Worm (Caenorhabditis elegans): ENCODE results near the gene let-70.

Gene let-70

DNA sequence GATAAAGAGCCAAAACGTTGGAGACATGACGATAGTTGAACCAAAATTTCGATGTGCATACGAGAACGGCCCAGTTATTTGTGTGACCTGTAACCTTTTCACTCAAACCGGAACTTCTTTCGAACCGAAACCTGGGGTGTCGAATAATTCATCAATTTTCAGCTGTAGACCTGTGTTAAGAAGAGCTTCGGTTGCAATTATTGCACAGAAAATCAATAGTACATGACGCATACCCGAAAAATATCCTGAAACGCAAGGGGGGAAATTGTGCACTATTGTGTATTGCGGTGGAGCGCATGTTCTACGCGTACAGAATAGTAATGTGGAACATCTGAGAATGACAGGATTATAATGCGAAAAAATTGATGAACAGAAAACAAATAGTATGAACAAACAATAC is 27.7 kb upstream of the let-70 start, which contains the start of gene pigk-1 (continued):
- TF ChIP-seq daf-16 (GFP tag; optimal IDR thresholded peaks at IDR 0.05) (no peak), daf-16 (tag; optimal IDR thresholded peaks at IDR 0.05) (no peak), dmd-9 (GFP tag; IDR thresholded peaks at IDR 0.05) (no peak), hlh-30 (tag; optimal IDR thresholded peaks at IDR 0.05; ENCODE audit: insufficient read depth) (no peak), F10B5.3 (tag; optimal IDR thresholded peaks at IDR 0.05) (no peak), mxl-2 (GFP tag; conservative IDR thresholded peaks at IDR 0.05) (no peak), nhr-6 (tag; optimal IDR thresholded peaks at IDR 0.05) (no peak), set-16 (GFP tag; IDR thresholded peaks at IDR 0.05) (no peak), T26A8.4 (GFP tag; IDR thresholded peaks at IDR 0.05) (no peak), spr-1 (tag; optimal IDR thresholded peaks at IDR 0.05) (no peak), daf-8 (GFP tag; IDR thresholded peaks at IDR 0.05) (no peak), nhr-28 (tag; optimal IDR thresholded peaks at IDR 0.05) (no peak), nhr-111 (GFP tag; optimal IDR thresholded peaks at IDR 0.05) (no peak), ceh-62 (tag; optimal IDR thresholded peaks at IDR 0.05) (no peak), ceh-44 (GFP tag; IDR thresholded peaks at IDR 0.05) (no peak), unc-62 (GFP tag; optimal IDR thresholded peaks at IDR 0.05 in 1 of 2) (no peak), unc-62 (tag; optimal IDR thresholded peaks at IDR 0.05) (no peak), duxl-1 (tag; optimal IDR thresholded peaks at IDR 0.05; ENCODE audit: poor library complexity) (no peak), nhr-76 (tag; optimal IDR thresholded peaks at IDR 0.05) (no peak), F44E2.7 (GFP tag; IDR thresholded peaks at IDR 0.05) (no peak), nhr-11 (tag; optimal IDR thresholded peaks at IDR 0.05) (no peak), cey-2 (tag; optimal IDR thresholded peaks at IDR 0.05; ENCODE audit: borderline replicate concordance, insufficient read depth) (no peak), lin-13 (GFP tag; optimal IDR thresholded peaks at IDR 0.05) (no peak), lin-38 (GFP tag; IDR thresholded peaks at IDR 0.05) (peak; percentile 52), zip-2 (tag; optimal IDR thresholded peaks at IDR 0.05) (no peak), pqm-1 (tag; optimal IDR thresholded peaks at IDR 0.05) (no peak), mdt-29 (GFP tag; IDR thresholded peaks at IDR 0.05) (no peak), tag-97 (GFP tag; IDR thresholded peaks at IDR 0.05) (no peak), mxl-3 (GFP tag; optimal IDR thresholded peaks at IDR 0.05) (no peak), ama-1 (optimal IDR thresholded peaks at IDR 0.05) (peak; percentile 65), ceh-20 (GFP tag; IDR thresholded peaks at IDR 0.05) (no peak), madf-9 (GFP tag; conservative IDR thresholded peaks at IDR 0.05) (0 out of 2 replicates have a peak, but pooled peaks have one; percentile 17), attf-4 (tag; optimal IDR thresholded peaks at IDR 0.05) (no peak)

DNA sequence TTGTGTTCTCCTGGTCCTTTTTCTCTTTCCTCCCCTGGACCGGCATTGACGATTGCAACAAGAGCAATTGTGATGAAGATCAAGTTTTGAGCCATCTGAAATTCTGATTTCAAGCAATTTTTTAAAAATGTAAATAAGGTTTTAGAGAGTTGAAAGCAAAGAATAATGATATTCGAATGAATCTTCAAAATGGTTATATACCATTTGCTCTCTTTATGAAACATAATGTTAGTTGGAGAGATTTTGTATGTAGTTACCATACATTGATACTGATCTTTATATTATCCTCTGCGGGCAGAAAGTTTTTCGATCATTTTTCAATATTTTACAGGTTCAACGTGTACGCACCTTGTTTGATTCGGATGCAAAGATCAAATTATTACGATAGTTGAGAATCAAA is 23.7 kb upstream of the let-70 start, which contains the start of gene srlf-24:
Gene srlf-24, minus strand, starts transcription at position 101 of the 400 bp plus-strand sequence.
- no peak for TF ChIP-seq cey-2 (tag; optimal IDR thresholded peaks at IDR 0.05; ENCODE audit: borderline replicate concordance, insufficient read depth)
- no peak for TF ChIP-seq spr-3 (GFP tag; optimal IDR thresholded peaks at IDR 0.05)
- no peak for TF ChIP-seq pqm-1 (tag; optimal IDR thresholded peaks at IDR 0.05)
- no peak for TF ChIP-seq ceh-44 (GFP tag; IDR thresholded peaks at IDR 0.05)
- no peak for TF ChIP-seq zfp-2 (tag; optimal IDR thresholded peaks at IDR 0.05)
- TF ChIP-seq zip-2 (tag; optimal IDR thresholded peaks at IDR 0.05) = no peak
- no peak for TF ChIP-seq tra-1 (GFP tag; IDR thresholded peaks at IDR 0.05)
- TF ChIP-seq nhr-76 (tag; optimal IDR thresholded peaks at IDR 0.05) = no peak
- no peak for TF ChIP-seq dpl-1 (GFP tag; optimal IDR thresholded peaks at IDR 0.05)
- TF ChIP-seq T26A8.4 (GFP tag; IDR thresholded peaks at IDR 0.05) = no peak
- TF ChIP-seq dmd-6 (GFP tag; IDR thresholded peaks at IDR 0.05) = no peak
- TF ChIP-seq mdl-1 (tag; optimal IDR thresholded peaks at IDR 0.05) = no peak
- no peak for TF ChIP-seq duxl-1 (tag; optimal IDR thresholded peaks at IDR 0.05; ENCODE audit: poor library complexity)
- no peak for TF ChIP-seq gei-8 (GFP tag; optimal IDR thresholded peaks at IDR 0.05)
- no peak for TF ChIP-seq unc-130 (GFP tag; optimal IDR thresholded peaks at IDR 0.05)
- TF ChIP-seq mxl-2 (GFP tag; conservative IDR thresholded peaks at IDR 0.05) = no peak
- TF ChIP-seq lin-39 (tag; optimal IDR thresholded peaks at IDR 0.05) = no peak
- no peak for TF ChIP-seq nhr-102 (tag; optimal IDR thresholded peaks at IDR 0.05)
- TF ChIP-seq ces-1 (GFP tag; optimal IDR thresholded peaks at IDR 0.05) = no peak
- no peak for TF ChIP-seq ztf-11 (tag; optimal IDR thresholded peaks at IDR 0.05)

Measured in whole organism, L4 larva.